Fruit fly (Drosophila melanogaster) whole organism, embryonic: ENCODE data around the gene CG42514.

Experiments used
- CG10654 ChIP-seq: fragments of 200-800 bp; sonication (Bioruptor generic); optimal IDR thresholded peaks from 2 replicates; lab custom pipeline; 2016; ENCODE audit warnings: missing biosample characterization, missing genetic modification characterization
- CG1529 ChIP-seq: fragments of 200-800 bp; sonication (Bioruptor generic); optimal IDR thresholded peaks from 3 replicates; lab custom pipeline; 2018; ENCODE audit warnings: missing biosample characterization, missing genetic modification characterization
- CG9876 ChIP-seq: fragments of 200-800 bp; sonication (Bioruptor generic); optimal IDR thresholded peaks from 2 replicates; lab custom pipeline; 2016; ENCODE audit warnings: missing biosample characterization, missing genetic modification characterization
- CG9932 ChIP-seq: fragments of 200-800 bp; sonication (Bioruptor generic); IDR thresholded peaks from 2 replicates; pipeline ENCODE4 v1.3.6; 2022; ENCODE audit warnings: missing biosample characterization, missing genetic modification characterization
- Kr ChIP-seq: fragments of 200-800 bp; sonication (Bioruptor generic); optimal IDR thresholded peaks from 2 replicates; lab custom pipeline; 2017; ENCODE audit warnings: missing biosample characterization, mild to moderate bottlenecking, missing genetic modification characterization
- NC2β ChIP-seq: fragments of 200-800 bp; sonication (Bioruptor generic); optimal IDR thresholded peaks from 2 replicates; lab custom pipeline; 2016; ENCODE audit warnings: missing biosample characterization, missing genetic modification characterization
- Vsx1 ChIP-seq: fragments of 200-800 bp; sonication (Bioruptor generic); optimal IDR thresholded peaks from 2 replicates; lab custom pipeline; 2017; ENCODE audit warnings: missing biosample characterization, mild to moderate bottlenecking, missing genetic modification characterization, missing genetic modification reagents
- chif ChIP-seq, 2 experiments: fragments of 200-800 bp; sonication (Bioruptor generic); optimal IDR thresholded peaks; 3 replicates each; lab custom pipeline; 2016; ENCODE audit warnings: missing biosample characterization in 2 of 2, missing genetic modification characterization in 2 of 2
- lilli ChIP-seq: fragments of 200-800 bp; sonication (Bioruptor generic); optimal IDR thresholded peaks from 3 replicates; lab custom pipeline; 2016; ENCODE audit warnings: missing biosample characterization, missing genetic modification characterization
- prd ChIP-seq, 3 experiments: fragments of >200 bp in 2 of 3; fragments of 200-800 bp in 1 of 3; sonication (Bioruptor generic) in 1 of 3; optimal IDR thresholded peaks in 2 of 3; IDR thresholded peaks in 1 of 3; 2 replicates in 2 of 3; 3 replicates in 1 of 3; pipeline versions ENCODE4 v1.3.6 to Lab custom; 2017 to 2022; ENCODE audit warnings: missing biosample characterization in 1 of 3, missing genetic modification characterization in 1 of 3
- stc ChIP-seq: fragments of 200-800 bp; sonication (Bioruptor generic); IDR thresholded peaks from 2 replicates; pipeline ENCODE4 v1.3.6; 2022; ENCODE audit warnings: missing biosample characterization, missing genetic modification characterization

dm6 chr3L:16486502-16486901 is 9.5 kb downstream of the CG42514 start:
- TF ChIP-seq NC2β: no peak
- TF ChIP-seq CG10654 (GFP tag; lab: Kevin White, UChicago): no peak
- no peak for TF ChIP-seq lilli (GFP tag; lab: Kevin White, UChicago)
- TF ChIP-seq stc (GFP tag; lab: Robert Waterston, UW): peak; percentile 82
- no peak for TF ChIP-seq Kr
- TF ChIP-seq prd (optimal IDR thresholded peaks at IDR 0.05; lab: Kevin White, UChicago): no peak
- TF ChIP-seq prd (GFP tag; IDR thresholded peaks at IDR 0.05; lab: Robert Waterston, UW): peak; percentile 80
- TF ChIP-seq chif (GFP tag; optimal IDR thresholded peaks at IDR 0.05; lab: Kevin White, UChicago): no peak
- no peak for TF ChIP-seq CG9876 (GFP tag; lab: Kevin White, UChicago)
- no peak for TF ChIP-seq CG1529 (GFP tag; lab: Kevin White, UChicago)
- TF ChIP-seq Vsx1 (GFP tag; lab: Kevin White, UChicago): no peak
- TF ChIP-seq CG9932 (GFP tag; lab: Robert Waterston, UW): no peak
